Fruit fly (Drosophila melanogaster) whole organism, embryonic: ENCODE data around the gene Nost.
A peak's percentile ranks its signal among the peaks of the same experiment; 100 is the strongest.

Experiments
- BEAF-32 ChIP-seq: fragments of 200-800 bp; sonication (Bioruptor generic); optimal IDR thresholded peaks from 3 replicates; lab custom pipeline; 2017; ENCODE audit warnings: missing biosample characterization, missing genetic modification characterization, mild to moderate bottlenecking, moderate library complexity, missing genetic modification reagents
- Bgb ChIP-seq: fragments of 200-800 bp; sonication (Bioruptor generic); IDR thresholded peaks from 2 replicates; pipeline ENCODE4 v1.3.6; 2022; ENCODE audit warnings: missing biosample characterization, missing genetic modification characterization; ENCODE audit not compliant: partially characterized antibody
- CG13287 ChIP-seq: fragments of 200-800 bp; sonication (Bioruptor generic); IDR thresholded peaks from 2 replicates; pipeline ENCODE4 v1.3.6; 2022; ENCODE audit warnings: missing biosample characterization, missing genetic modification characterization; ENCODE audit not compliant: partially characterized antibody
- CG14860 ChIP-seq: fragments of 200-800 bp; sonication (Bioruptor generic); IDR thresholded peaks from 3 replicates; pipeline ENCODE4 v1.3.6; 2022; ENCODE audit warnings: missing biosample characterization, missing genetic modification characterization; ENCODE audit not compliant: partially characterized antibody
- CG16813 ChIP-seq: fragments of 200-800 bp; sonication (Bioruptor generic); IDR thresholded peaks from 3 replicates; pipeline ENCODE4 v1.3.6; 2022; ENCODE audit warnings: missing biosample characterization, missing genetic modification characterization; ENCODE audit not compliant: partially characterized antibody
- CG33213 ChIP-seq: fragments of 200-800 bp; sonication (Bioruptor generic); optimal IDR thresholded peaks from 3 replicates; lab custom pipeline; 2016; ENCODE audit warnings: missing biosample characterization, missing genetic modification characterization
- CG42726 ChIP-seq: fragments of 200-800 bp; sonication (Bioruptor generic); IDR thresholded peaks from 2 replicates; pipeline ENCODE4 v1.3.6; 2022; ENCODE audit warnings: missing biosample characterization, missing genetic modification characterization; ENCODE audit not compliant: partially characterized antibody
- CG4707 ChIP-seq: fragments of 200-800 bp; sonication (Bioruptor generic); optimal IDR thresholded peaks from 2 replicates; lab custom pipeline; 2018; ENCODE audit warnings: missing biosample characterization, mild to moderate bottlenecking, missing genetic modification characterization, moderate library complexity
- CG6791 ChIP-seq: fragments of 200-800 bp; sonication (Bioruptor generic); IDR thresholded peaks from 3 replicates; pipeline ENCODE4 v1.3.6; 2022; ENCODE audit warnings: missing biosample characterization, missing genetic modification characterization; ENCODE audit not compliant: partially characterized antibody
- CG9797 ChIP-seq: fragments of 200-800 bp; sonication (Bioruptor generic); optimal IDR thresholded peaks from 3 replicates; lab custom pipeline; 2018; ENCODE audit warnings: missing biosample characterization, mild to moderate bottlenecking, missing genetic modification characterization
- CTCF ChIP-seq: fragments of 200-800 bp; sonication (Bioruptor generic); optimal IDR thresholded peaks from 2 replicates; lab custom pipeline; 2017; ENCODE audit warnings: missing biosample characterization, mild to moderate bottlenecking, missing genetic modification characterization, moderate library complexity
- Dll ChIP-seq: fragments of 200-800 bp; sonication (Bioruptor generic); IDR thresholded peaks from 4 replicates; pipeline ENCODE4 v1.3.6; 2022; ENCODE audit warnings: missing biosample characterization, missing genetic modification characterization; ENCODE audit not compliant: partially characterized antibody
- Dp ChIP-seq: fragments of 200-800 bp; sonication (Bioruptor generic); optimal IDR thresholded peaks from 2 replicates; lab custom pipeline; 2018; ENCODE audit warnings: missing biosample characterization, mild to moderate bottlenecking, missing genetic modification characterization, moderate library complexity
- Dref ChIP-seq: fragments of 200-800 bp; sonication (Bioruptor generic); IDR thresholded peaks from 2 replicates; pipeline ENCODE4 v1.3.6; 2022; ENCODE audit warnings: missing biosample characterization, missing genetic modification characterization
- E2f2 ChIP-seq: fragments of 200-800 bp; sonication (Bioruptor generic); IDR thresholded peaks from 2 replicates; pipeline ENCODE4 v1.3.6; 2022; ENCODE audit warnings: missing biosample characterization, missing genetic modification characterization
- Ets97D ChIP-seq: fragments of 200-800 bp; sonication (Bioruptor generic); optimal IDR thresholded peaks from 3 replicates; lab custom pipeline; 2016; ENCODE audit warnings: missing biosample characterization, missing genetic modification characterization
- Fer1 ChIP-seq: fragments of 200-800 bp; sonication (Bioruptor generic); optimal IDR thresholded peaks from 2 replicates; lab custom pipeline; 2017; ENCODE audit warnings: missing biosample characterization, mild to moderate bottlenecking, missing genetic modification characterization
- H2.0 ChIP-seq: fragments of 200-800 bp; sonication (Bioruptor generic); IDR thresholded peaks from 2 replicates; pipeline ENCODE4 v1.3.6; 2022; ENCODE audit warnings: missing biosample characterization, missing genetic modification characterization
- HLH4C ChIP-seq: fragments of 200-800 bp; sonication (Bioruptor generic); IDR thresholded peaks from 3 replicates; pipeline ENCODE4 v1.3.6; 2022; ENCODE audit warnings: missing biosample characterization, missing genetic modification characterization; ENCODE audit not compliant: partially characterized antibody
- Hand ChIP-seq: fragments of 200-800 bp; sonication (Bioruptor generic); optimal IDR thresholded peaks from 2 replicates; lab custom pipeline; 2017; ENCODE audit warnings: mild to moderate bottlenecking, missing biosample characterization, missing genetic modification reagents, missing genetic modification characterization
- Opbp ChIP-seq: fragments of 200-800 bp; sonication (Bioruptor generic); IDR thresholded peaks from 3 replicates; pipeline ENCODE4 v1.3.6; 2022; ENCODE audit warnings: missing biosample characterization, missing genetic modification characterization; ENCODE audit not compliant: partially characterized antibody
- Scr ChIP-seq: fragments of 200-800 bp; sonication (Bioruptor generic); IDR thresholded peaks from 2 replicates; pipeline ENCODE4 v1.3.6; 2022; ENCODE audit warnings: missing biosample characterization, missing genetic modification characterization; ENCODE audit not compliant: partially characterized antibody
- Sin3A ChIP-seq: fragments of >200 bp; optimal IDR thresholded peaks from 2 replicates; lab custom pipeline; 2018
- Sry-δ ChIP-seq: fragments of 200-800 bp; sonication (Bioruptor generic); optimal IDR thresholded peaks from 2 replicates; lab custom pipeline; 2016; ENCODE audit warnings: missing biosample characterization, missing genetic modification characterization
- YL-1 ChIP-seq: fragments of 200-800 bp; sonication (Bioruptor generic); optimal IDR thresholded peaks from 3 replicates; lab custom pipeline; 2017; ENCODE audit warnings: missing biosample characterization, mild to moderate bottlenecking, missing genetic modification characterization
- amos ChIP-seq: fragments of 200-800 bp; sonication (Bioruptor generic); IDR thresholded peaks from 2 replicates; pipeline ENCODE4 v1.3.6; 2022; ENCODE audit warnings: missing biosample characterization, missing genetic modification characterization; ENCODE audit not compliant: partially characterized antibody
- ato ChIP-seq: fragments of 200-800 bp; sonication (Bioruptor generic); IDR thresholded peaks from 2 replicates; pipeline ENCODE4 v1.3.6; 2022; ENCODE audit warnings: missing biosample characterization, missing genetic modification characterization; ENCODE audit not compliant: partially characterized antibody
- bbx ChIP-seq: fragments of 200-800 bp; sonication (Bioruptor generic); IDR thresholded peaks from 2 replicates; pipeline ENCODE4 v1.3.6; 2022; ENCODE audit warnings: missing biosample characterization, missing genetic modification characterization; ENCODE audit not compliant: partially characterized antibody
- ci ChIP-seq: fragments of 200-800 bp; sonication (Bioruptor generic); IDR thresholded peaks from 3 replicates; pipeline ENCODE4 v1.3.6; 2022; ENCODE audit warnings: missing biosample characterization, missing genetic modification characterization
- crc ChIP-seq: fragments of 200-800 bp; sonication (Bioruptor generic); optimal IDR thresholded peaks from 2 replicates; lab custom pipeline; 2016; ENCODE audit warnings: missing biosample characterization, missing genetic modification characterization
- dm ChIP-seq: fragments of 200-800 bp; sonication (Bioruptor generic); optimal IDR thresholded peaks from 3 replicates; lab custom pipeline; 2016; ENCODE audit warnings: missing biosample characterization, missing genetic modification characterization
- fd102C ChIP-seq: fragments of 200-800 bp; sonication (Bioruptor generic); optimal IDR thresholded peaks from 2 replicates; lab custom pipeline; 2018; ENCODE audit warnings: missing biosample characterization, mild to moderate bottlenecking, missing genetic modification characterization, moderate library complexity
- hb ChIP-seq: fragments of 200-800 bp; sonication (Bioruptor generic); IDR thresholded peaks from 3 replicates; pipeline ENCODE4 v1.3.6; 2022; ENCODE audit warnings: missing biosample characterization, missing genetic modification characterization; ENCODE audit not compliant: partially characterized antibody
- insv ChIP-seq, 2 experiments: fragments of 200-800 bp; sonication (Bioruptor generic); optimal IDR thresholded peaks; 3 replicates each; lab custom pipeline; 2016 to 2018; ENCODE audit warnings: missing biosample characterization in 2 of 2, missing genetic modification characterization in 2 of 2
- kay ChIP-seq: fragments of 200-800 bp; sonication (Bioruptor generic); optimal IDR thresholded peaks from 2 replicates; lab custom pipeline; 2016; ENCODE audit warnings: missing biosample characterization, missing genetic modification characterization
- knrl ChIP-seq: fragments of 200-800 bp; sonication (Bioruptor generic); IDR thresholded peaks from 3 replicates; pipeline ENCODE4 v1.3.6; 2022; ENCODE audit warnings: missing biosample characterization, missing genetic modification characterization; ENCODE audit not compliant: partially characterized antibody
- nom ChIP-seq: fragments of 200-800 bp; sonication (Bioruptor generic); optimal IDR thresholded peaks from 2 replicates; lab custom pipeline; 2017; ENCODE audit warnings: missing biosample characterization, missing genetic modification characterization, mild to moderate bottlenecking, moderate library complexity, missing genetic modification reagents
- row ChIP-seq: fragments of 200-800 bp; sonication (Bioruptor generic); IDR thresholded peaks from 3 replicates; pipeline ENCODE4 v1.3.6; 2022; ENCODE audit warnings: missing biosample characterization, missing genetic modification characterization
- sens ChIP-seq: fragments of 200-800 bp; sonication (Bioruptor generic); peaks from one replicate; lab custom pipeline; 2016; ENCODE audit warnings: missing biosample characterization, missing genetic modification characterization
- slp2 ChIP-seq: fragments of 200-800 bp; sonication (Bioruptor generic); optimal IDR thresholded peaks from 2 replicates; lab custom pipeline; 2016; ENCODE audit warnings: missing biosample characterization, missing genetic modification characterization
- sug ChIP-seq: fragments of 200-800 bp; optimal IDR thresholded peaks from 2 replicates; lab custom pipeline; 2019; ENCODE audit warnings: missing biosample characterization, mild to moderate bottlenecking, missing genetic modification characterization, moderate library complexity
- trem ChIP-seq: fragments of 200-800 bp; optimal IDR thresholded peaks from 3 replicates; lab custom pipeline; 2019; ENCODE audit warnings: missing biosample characterization, mild to moderate bottlenecking, missing genetic modification characterization, moderate library complexity
- vnd ChIP-seq: fragments of 200-800 bp; sonication (Bioruptor generic); IDR thresholded peaks from 3 replicates; pipeline ENCODE4 v1.3.6; 2022; ENCODE audit warnings: missing biosample characterization, missing genetic modification characterization; ENCODE audit not compliant: partially characterized antibody
- zen ChIP-seq: fragments of 200-800 bp; sonication (Bioruptor generic); optimal IDR thresholded peaks from 3 replicates; lab custom pipeline; 2018; ENCODE audit warnings: missing biosample characterization, mild to moderate bottlenecking, missing genetic modification characterization, moderate library complexity

The Nost gene

dm6 chrX:9087920-9088417 lies 58.0 kb downstream of the Nost start, which contains the start of gene CG6999:
Gene CG6999 (plus strand): TSS chrX:9088367.
- TF ChIP-seq Opbp (GFP tag; lab: Robert Waterston, UW) = 0 out of 3 replicates have a peak, but pooled peaks have one; percentile 39
- TF ChIP-seq CG16813 (GFP tag; lab: Robert Waterston, UW) = 0 out of 3 replicates have a peak, but pooled peaks have one; percentile 44
- TF ChIP-seq Dref = peak; percentile 60
- TF ChIP-seq Scr (GFP tag; lab: Robert Waterston, UW) = peak; percentile 54
- peak; percentile 34; the same call in 1 of the 2 replicates for TF ChIP-seq amos (GFP tag; lab: Robert Waterston, UW)
- peak; percentile 39; the same call in 2 of the 3 replicates for TF ChIP-seq CG6791
- peak; percentile 34 for TF ChIP-seq BEAF-32 (GFP tag; lab: Kevin White, UChicago)
- TF ChIP-seq E2f2 (GFP tag; lab: Robert Waterston, UW) = peak; percentile 74
- 0 out of 3 replicates have a peak, but pooled peaks have one; percentile 35 for TF ChIP-seq knrl (GFP tag; lab: Robert Waterston, UW)
- peak; percentile 33; the same call in 1 of the 2 replicates for TF ChIP-seq Bgb (GFP tag; lab: Robert Waterston, UW)
- peak; percentile 9 for TF ChIP-seq Dp
- TF ChIP-seq Sry-δ = peak; percentile 6
- 0 out of 3 replicates have a peak, but pooled peaks have one; percentile 16 for TF ChIP-seq CG14860
- peak; percentile 36; the same call in 1 of the 2 replicates for TF ChIP-seq bbx
- peak; percentile 60; the same call in 1 of the 3 replicates for TF ChIP-seq HLH4C (GFP tag; lab: Robert Waterston, UW)
- peak; percentile 56; the same call in 1 of the 4 replicates for TF ChIP-seq Dll (GFP tag; lab: Robert Waterston, UW)
- 0 out of 3 replicates have a peak, but pooled peaks have one; percentile 46 for TF ChIP-seq hb (GFP tag; lab: Robert Waterston, UW)
- TF ChIP-seq ato (GFP tag; lab: Robert Waterston, UW) = peak; percentile 42; the same call in 1 of the 2 replicates
- TF ChIP-seq CG13287 (GFP tag; lab: Robert Waterston, UW) = peak; percentile 39; the same call in 1 of the 2 replicates

- peak; percentile 39 for TF ChIP-seq knrl (GFP tag; lab: Robert Waterston, UW)
- TF ChIP-seq ci (GFP tag; lab: Robert Waterston, UW) = 0 out of 3 replicates have a peak, but pooled peaks have one; percentile 14
- TF ChIP-seq nom (GFP tag; lab: Kevin White, UChicago) = peak; percentile 68
- TF ChIP-seq slp2 (GFP tag; lab: Kevin White, UChicago) = no peak
- TF ChIP-seq vnd (GFP tag; lab: Robert Waterston, UW) = peak; percentile 66
- TF ChIP-seq Hand (GFP tag; lab: Kevin White, UChicago) = peak; percentile 3
- TF ChIP-seq CG4707 (GFP tag; lab: Kevin White, UChicago) = no peak
- TF ChIP-seq CG42726 (GFP tag; lab: Robert Waterston, UW) = 0 out of 2 replicates have a peak, but pooled peaks have one; percentile 28
- TF ChIP-seq row (GFP tag; lab: Robert Waterston, UW) = peak; percentile 7; the same call in 1 of the 3 replicates
- peak; percentile 67 for TF ChIP-seq Ets97D
- TF ChIP-seq sens (GFP tag; lab: Kevin White, UChicago) = peak; percentile 80
- TF ChIP-seq fd102C (GFP tag; lab: Kevin White, UChicago) = no peak
- TF ChIP-seq crc (GFP tag; lab: Kevin White, UChicago) = no peak
- peak; percentile 5 for TF ChIP-seq zen
- peak; percentile 5 for TF ChIP-seq Fer1 (GFP tag; lab: Kevin White, UChicago)
- peak; percentile 94 for TF ChIP-seq CG9797 (GFP tag; lab: Kevin White, UChicago)
- TF ChIP-seq insv (GFP tag; optimal IDR thresholded peaks at IDR 0.05; lab: Kevin White, UChicago) = peak in 1 of 2 experiments; percentile 12
- TF ChIP-seq Sin3A (lab: Kevin White, UChicago) = peak; percentile 26
- TF ChIP-seq CG13287 (GFP tag; lab: Robert Waterston, UW) = peak; percentile 74
- peak; percentile 36 for TF ChIP-seq sug
- TF ChIP-seq CTCF (GFP tag; lab: Kevin White, UChicago) = peak; percentile 0
- peak; percentile 41 for TF ChIP-seq CG33213 (GFP tag; lab: Kevin White, UChicago)
- peak; percentile 70 for TF ChIP-seq YL-1 (GFP tag; lab: Kevin White, UChicago)
- peak; percentile 71 for TF ChIP-seq dm (GFP tag; lab: Kevin White, UChicago)
- TF ChIP-seq trem (tag; lab: Kevin White, UChicago) = peak; percentile 46
- peak; percentile 97 for TF ChIP-seq Dref
- peak; percentile 67 for TF ChIP-seq kay (GFP tag; lab: Kevin White, UChicago)
- no peak for TF ChIP-seq H2.0 (GFP tag; lab: Robert Waterston, UW)
Measured at dm6 chrX:9089254-9090056, 59.5 kb downstream of the Nost start, which contains the start of gene CCT2. Gene CCT2 (plus strand): TSS chrX:9089513.
